Worm (Caenorhabditis elegans) whole organism, L1 larva: ENCODE data around the gene gap-2.

Experiments
- lin-39 ChIP-seq: fragments of 150-350 bp; optimal IDR thresholded peaks from 2 replicates; lab custom pipeline; 2014; ENCODE audit warnings: missing biosample characterization, missing genetic modification reagents, missing genetic modification characterization
- nhr-237 ChIP-seq: fragments of 150-350 bp; optimal IDR thresholded peaks from 2 replicates; lab custom pipeline; 2014; ENCODE audit warnings: missing biosample characterization, missing genetic modification characterization

DNA sequence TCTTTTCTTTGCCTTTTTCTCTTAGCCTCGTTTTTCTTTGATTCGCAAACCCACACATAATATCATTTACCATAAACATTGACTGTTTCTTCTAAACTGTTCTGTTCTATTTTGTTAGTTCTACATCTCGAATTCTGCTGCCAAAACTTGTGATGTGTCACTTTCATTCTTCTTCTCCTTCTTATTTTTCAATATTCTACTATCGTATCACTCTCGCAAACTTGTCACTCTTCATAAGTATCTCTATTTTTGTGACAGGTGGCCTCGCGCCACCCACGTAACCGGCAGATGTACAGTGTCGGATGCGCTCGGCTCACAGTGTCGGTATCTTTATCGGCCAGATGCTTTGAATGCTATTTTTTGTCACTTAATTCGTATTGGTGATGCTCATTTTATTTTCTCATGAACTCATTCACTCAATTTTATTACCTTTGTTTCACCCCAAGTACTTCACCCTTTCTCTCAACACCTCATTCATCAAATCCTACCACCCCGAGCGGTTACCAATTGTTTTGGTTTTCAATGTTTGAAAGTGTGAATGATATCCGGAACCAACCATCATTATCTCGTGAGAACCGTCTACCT, 36.2 kb downstream of the gap-2 start:
- TF ChIP-seq lin-39 (tag; lab: Kevin White, UChicago) (no peak), nhr-237 (tag; lab: Kevin White, UChicago) (no peak)
